Fruit fly (Drosophila melanogaster): ENCODE results near the gene Taf13.

The Taf13 gene

dm6 chr2L:20066233-20066650 is 27.4 kb downstream of the Taf13 start, which contains the start of gene bwa (continued):
- no peak for TF ChIP-seq Taf1 (GFP tag; IDR thresholded peaks at IDR 0.05)
- TF ChIP-seq hkb (optimal IDR thresholded peaks at IDR 0.05), result no peak
- TF ChIP-seq hkb (GFP tag; IDR thresholded peaks at IDR 0.05), result peak; percentile 29; the same call in 1 of the 2 replicates
- no peak for TF ChIP-seq CG12104 (GFP tag; optimal IDR thresholded peaks at IDR 0.05)
- TF ChIP-seq fd102C (GFP tag; optimal IDR thresholded peaks at IDR 0.05), result no peak
- TF ChIP-seq CG6813 (GFP tag; optimal IDR thresholded peaks at IDR 0.05), result no peak
- peak; percentile 6 for TF ChIP-seq CHES-1-like (GFP tag; optimal IDR thresholded peaks at IDR 0.05)
- peak; percentile 67 for TF ChIP-seq CG12659 (GFP tag; optimal IDR thresholded peaks at IDR 0.05)
- TF ChIP-seq CG10462 (GFP tag; optimal IDR thresholded peaks at IDR 0.05), result peak; percentile 99
- TF ChIP-seq CG8359 (GFP tag; optimal IDR thresholded peaks at IDR 0.05; ENCODE audit: borderline replicate concordance), result no peak
- TF ChIP-seq CG11247 (GFP tag; IDR thresholded peaks at IDR 0.05), result no peak
- no peak for TF ChIP-seq peb (GFP tag; IDR thresholded peaks at IDR 0.05)
- no peak for TF ChIP-seq yki (optimal IDR thresholded peaks at IDR 0.05)
- TF ChIP-seq CTCF (GFP tag; optimal IDR thresholded peaks at IDR 0.05), result peak; percentile 75
- TF ChIP-seq br (optimal IDR thresholded peaks at IDR 0.05), result no peak
- TF ChIP-seq CG4328 (GFP tag; optimal IDR thresholded peaks at IDR 0.05), result no peak
- TF ChIP-seq Spps (tag; optimal IDR thresholded peaks at IDR 0.05), result no peak
- no peak for TF ChIP-seq ftz-f1 (GFP tag; optimal IDR thresholded peaks at IDR 0.05)
- peak; percentile 43 for TF ChIP-seq CG17186 (GFP tag; optimal IDR thresholded peaks at IDR 0.05)
- peak; percentile 53; the same call in 1 of the 3 replicates for TF ChIP-seq CG34422 (GFP tag; IDR thresholded peaks at IDR 0.05)
- no peak for TF ChIP-seq CG16815 (GFP tag; optimal IDR thresholded peaks at IDR 0.05)
- TF ChIP-seq ap (GFP tag; IDR thresholded peaks at IDR 0.05), result no peak
- TF ChIP-seq pb (GFP tag; optimal IDR thresholded peaks at IDR 0.05), result peak; percentile 2
- TF ChIP-seq Hmr (GFP tag; optimal IDR thresholded peaks at IDR 0.05), result peak; percentile 58
- TF ChIP-seq ems (GFP tag; optimal IDR thresholded peaks at IDR 0.05), result no peak
- peak; percentile 78 for TF ChIP-seq Jarid2 (GFP tag; optimal IDR thresholded peaks at IDR 0.05)
- peak; percentile 24; the same call in 1 of the 2 replicates for TF ChIP-seq CG17328 (GFP tag; IDR thresholded peaks at IDR 0.05)
- no peak for TF ChIP-seq CG17568 (GFP tag; optimal IDR thresholded peaks at IDR 0.05)
- no peak for TF ChIP-seq onecut (GFP tag; IDR thresholded peaks at IDR 0.05)
- TF ChIP-seq Mad (GFP tag; optimal IDR thresholded peaks at IDR 0.05), result no peak
- no peak for TF ChIP-seq CG14050 (GFP tag; IDR thresholded peaks at IDR 0.05)
- TF ChIP-seq repo (GFP tag; optimal IDR thresholded peaks at IDR 0.05), result no peak
- TF ChIP-seq NfI (GFP tag; optimal IDR thresholded peaks at IDR 0.05), result no peak
- TF ChIP-seq ERR (GFP tag; optimal IDR thresholded peaks at IDR 0.05), result no peak
- TF ChIP-seq Side (GFP tag; optimal IDR thresholded peaks at IDR 0.05), result no peak
- TF ChIP-seq CG15514 (GFP tag; optimal IDR thresholded peaks at IDR 0.05), result peak; percentile 64
- TF ChIP-seq CG3065 (GFP tag; optimal IDR thresholded peaks at IDR 0.05), result no peak
- no peak for TF ChIP-seq eve (GFP tag; optimal IDR thresholded peaks at IDR 0.05)
- peak; percentile 46; the same call in 1 of the 2 replicates for TF ChIP-seq amos (GFP tag; IDR thresholded peaks at IDR 0.05; ENCODE audit: partially characterized antibody)
- TF ChIP-seq Sry-β (GFP tag; optimal IDR thresholded peaks at IDR 0.05), result no peak
- peak; percentile 25 for TF ChIP-seq nmo (GFP tag; optimal IDR thresholded peaks at IDR 0.05)
- no peak for TF ChIP-seq CG32532 (GFP tag; IDR thresholded peaks at IDR 0.05)
- TF ChIP-seq CG14441 (GFP tag; IDR thresholded peaks at IDR 0.05), result no peak
- TF ChIP-seq vvl (GFP tag; IDR thresholded peaks at IDR 0.05), result peak; percentile 54; the same call in 1 of the 2 replicates
- TF ChIP-seq CG33213 (GFP tag; optimal IDR thresholded peaks at IDR 0.05), result peak; percentile 84
- TF ChIP-seq pho (GFP tag; optimal IDR thresholded peaks at IDR 0.05), result no peak
- TF ChIP-seq cg (GFP tag; optimal IDR thresholded peaks at IDR 0.05), result peak; percentile 3
- peak; percentile 4 for TF ChIP-seq CG1792 (GFP tag; optimal IDR thresholded peaks at IDR 0.05)
- TF ChIP-seq gro (GFP tag; optimal IDR thresholded peaks at IDR 0.05), result peak; percentile 41
